Comparison of ENCODE assay signal across 1 fruit fly cellular context in genomic region chr3L:8652572-8652977, dm6.
TF ChIP-seq lines count a peak whose summit lies in the region.

No protein-coding gene starts in this region.

TF ChIP-seq in whole organism, prepupa, 60 proteins besides CTCF, POLR2A, EP300 and RAD21 (continued from another document):
- peak; percentile 17 for TF ChIP-seq CG3919 (GFP tag; optimal IDR thresholded peaks at IDR 0.05; lab: Kevin White, UChicago)
- no peak for TF ChIP-seq CG11762 (GFP tag; optimal IDR thresholded peaks at IDR 0.05; lab: Kevin White, UChicago; ENCODE audit: insufficient read depth)
- no peak for TF ChIP-seq CG3032 (tag; optimal IDR thresholded peaks at IDR 0.05; lab: Kevin White, UChicago)
- TF ChIP-seq CG1621 (tag; optimal IDR thresholded peaks at IDR 0.05; lab: Kevin White, UChicago) = peak; percentile 23
- TF ChIP-seq salr (GFP tag; optimal IDR thresholded peaks at IDR 0.05; lab: Kevin White, UChicago) = no peak
- TF ChIP-seq CG7368 (GFP tag; optimal IDR thresholded peaks at IDR 0.05; lab: Kevin White, UChicago) = no peak
- no peak for TF ChIP-seq CG6276 (GFP tag; optimal IDR thresholded peaks at IDR 0.05; lab: Kevin White, UChicago)
- TF ChIP-seq esn (GFP tag; optimal IDR thresholded peaks at IDR 0.05; lab: Kevin White, UChicago) = no peak
- TF ChIP-seq CG6792 (GFP tag; optimal IDR thresholded peaks at IDR 0.05; lab: Kevin White, UChicago) = no peak
- no peak for TF ChIP-seq Hr38 (GFP tag; optimal IDR thresholded peaks at IDR 0.05; lab: Kevin White, UChicago)
- no peak for TF ChIP-seq CG10669 (GFP tag; optimal IDR thresholded peaks at IDR 0.05; lab: Kevin White, UChicago)
- TF ChIP-seq Ets21C (GFP tag; optimal IDR thresholded peaks at IDR 0.05; lab: Kevin White, UChicago) = no peak
- TF ChIP-seq CG34406 (GFP tag; optimal IDR thresholded peaks at IDR 0.05; lab: Kevin White, UChicago) = no peak
- TF ChIP-seq vri (GFP tag; optimal IDR thresholded peaks at IDR 0.05; lab: Kevin White, UChicago) = no peak
- TF ChIP-seq CG6854 (GFP tag; optimal IDR thresholded peaks at IDR 0.05; lab: Kevin White, UChicago) = peak; percentile 87
- no peak for TF ChIP-seq eg (GFP tag; IDR thresholded peaks at IDR 0.05; lab: Robert Waterston, UW)
- no peak for TF ChIP-seq Ets96B (tag; optimal IDR thresholded peaks at IDR 0.05; lab: Kevin White, UChicago)
- no peak for TF ChIP-seq fd59A (GFP tag; optimal IDR thresholded peaks at IDR 0.05; lab: Kevin White, UChicago)
